Worm (Caenorhabditis elegans) whole organism, early embryonic: ENCODE data around the gene F13B12.1.

Experiments used
- B0310.2 ChIP-seq: sonication (generic microtip); optimal IDR thresholded peaks from 2 replicates; lab custom pipeline; 2016; ENCODE audit warnings: mild to moderate bottlenecking, missing genetic modification characterization, missing compliant biosample characterization
- F13C5.2 ChIP-seq: sonication (generic microtip); optimal IDR thresholded peaks from 2 replicates; lab custom pipeline; 2017; ENCODE audit warnings: mild to moderate bottlenecking, missing genetic modification characterization, inconsistent platforms, missing compliant biosample characterization
- aly-1 ChIP-seq: sonication (generic microtip); optimal IDR thresholded peaks from 2 replicates; lab custom pipeline; 2016; ENCODE audit warnings: missing genetic modification characterization, missing compliant biosample characterization
- ama-1 ChIP-seq: fragments of 150-350 bp; optimal IDR thresholded peaks from 2 replicates; lab custom pipeline; 2014
- ceh-13 ChIP-seq: fragments of 200-800 bp; sonication (Bioruptor generic); optimal IDR thresholded peaks from 2 replicates; lab custom pipeline; 2018; ENCODE audit warnings: mild to moderate bottlenecking, missing genetic modification characterization, missing compliant biosample characterization
- ceh-36 ChIP-seq: sonication (generic microtip); optimal IDR thresholded peaks from 2 replicates; lab custom pipeline; 2016; ENCODE audit warnings: missing genetic modification characterization, inconsistent platforms, missing compliant biosample characterization
- ets-7 ChIP-seq: sonication (generic microtip); optimal IDR thresholded peaks from 2 replicates; lab custom pipeline; 2016; ENCODE audit warnings: missing genotype, missing genetic modification characterization, missing compliant biosample characterization
- flt-1 ChIP-seq: fragments of 200-800 bp; sonication (Bioruptor generic); IDR thresholded peaks from 2 replicates; pipeline ENCODE4 v1.3.6; 2022; ENCODE audit warnings: missing genetic modification characterization, missing compliant biosample characterization
- hmbx-1 ChIP-seq: sonication (generic microtip); optimal IDR thresholded peaks from 2 replicates; lab custom pipeline; 2016; ENCODE audit warnings: mild to moderate bottlenecking, missing genetic modification characterization, missing compliant biosample characterization
- hmg-4 ChIP-seq: fragments of 200-800 bp; sonication (Bioruptor generic); optimal IDR thresholded peaks from 2 replicates; lab custom pipeline; 2018; ENCODE audit warnings: mild to moderate bottlenecking, missing genetic modification characterization, missing compliant biosample characterization
- hnd-1 ChIP-seq: sonication (generic microtip); optimal IDR thresholded peaks from 2 replicates; lab custom pipeline; 2016; ENCODE audit warnings: missing genetic modification characterization, missing compliant biosample characterization
- pes-1 ChIP-seq: fragments of 200-800 bp; sonication (Bioruptor generic); IDR thresholded peaks from 2 replicates; pipeline ENCODE4 v1.3.6; 2022; ENCODE audit warnings: missing genetic modification reagents, missing genetic modification characterization, missing compliant biosample characterization
- scrt-1 ChIP-seq: fragments of 200-800 bp; sonication (Bioruptor generic); IDR thresholded peaks from 2 replicates; pipeline ENCODE4 v1.3.6; 2022; ENCODE audit warnings: missing genetic modification characterization, missing compliant biosample characterization
- sea-1 ChIP-seq: fragments of 200-800 bp; sonication (Bioruptor generic); conservative IDR thresholded peaks from 2 replicates; pipeline ENCODE4 v1.3.6; 2022; ENCODE audit warnings: missing genetic modification characterization, missing compliant biosample characterization
- tbx-11 ChIP-seq: fragments of 200-800 bp; sonication (Bioruptor generic); IDR thresholded peaks from 2 replicates; pipeline ENCODE4 v1.3.6; 2022; ENCODE audit warnings: missing genetic modification characterization, missing compliant biosample characterization
- tbx-37 ChIP-seq: fragments of 200-800 bp; sonication (Bioruptor generic); conservative IDR thresholded peaks from 2 replicates; pipeline ENCODE4 v1.3.6; 2022; ENCODE audit warnings: missing genetic modification reagents, missing genetic modification characterization, missing compliant biosample characterization
- tra-4 ChIP-seq: sonication (generic microtip); optimal IDR thresholded peaks from 2 replicates; lab custom pipeline; 2017; ENCODE audit warnings: missing genetic modification characterization, missing compliant biosample characterization

F13B12.1 gene

ce11 chrIV:10419896-10420295, 4.5 kb downstream of the F13B12.1 start:
- TF ChIP-seq scrt-1 (GFP tag; lab: Robert Waterston, UW) (no peak), hmbx-1 (no peak), ceh-36 (tag; lab: Kevin White, UChicago) (no peak), sea-1 (GFP tag; lab: Robert Waterston, UW) (no peak), hnd-1 (tag; lab: Kevin White, UChicago) (no peak), ceh-13 (no peak), tra-4 (tag; lab: Kevin White, UChicago) (no peak), flt-1 (GFP tag; lab: Robert Waterston, UW) (no peak), F13C5.2 (no peak), B0310.2 (tag; lab: Kevin White, UChicago) (no peak), pes-1 (no peak), aly-1 (tag; lab: Kevin White, UChicago) (no peak), tbx-11 (GFP tag; lab: Robert Waterston, UW) (no peak), ets-7 (tag; lab: Kevin White, UChicago) (no peak), ama-1 (no peak)

- TF ChIP-seq ama-1 (no peak), tbx-11 (GFP tag; lab: Robert Waterston, UW) (no peak)
These were observed 6.7 kb downstream of the F13B12.1 start, which contains the start of gene F13B12.6 for ce11 chrIV:10417781-10418180. Gene F13B12.6, minus strand, starts transcription at chrIV:10417881.

ce11 chrIV:10413828-10414227, 10.6 kb downstream of the F13B12.1 start, which contains the start of gene R10H10.7:
Gene R10H10.7, minus strand, starts transcription at chrIV:10413928.
- TF ChIP-seq flt-1 (GFP tag; lab: Robert Waterston, UW) (no peak), ceh-13 (no peak), tra-4 (tag; lab: Kevin White, UChicago) (no peak), tbx-11 (GFP tag; lab: Robert Waterston, UW) (no peak), scrt-1 (GFP tag; lab: Robert Waterston, UW) (no peak), hmbx-1 (no peak)

- TF ChIP-seq hmbx-1 (no peak), ceh-36 (tag; lab: Kevin White, UChicago) (no peak), aly-1 (tag; lab: Kevin White, UChicago) (no peak), scrt-1 (GFP tag; lab: Robert Waterston, UW) (no peak), B0310.2 (tag; lab: Kevin White, UChicago) (no peak), tbx-11 (GFP tag; lab: Robert Waterston, UW) (no peak), hmg-4 (GFP tag; lab: Kevin White, UChicago) (no peak), tbx-37 (no peak), pes-1 (no peak), F13C5.2 (no peak), hnd-1 (tag; lab: Kevin White, UChicago) (no peak), ceh-13 (no peak), tra-4 (tag; lab: Kevin White, UChicago) (no peak), ets-7 (tag; lab: Kevin White, UChicago) (no peak)
These were observed 15.1 kb downstream of the F13B12.1 start, which contains the start of gene rfk-1 for ce11 chrIV:10409377-10409776. Gene rfk-1, minus strand, starts transcription at chrIV:10409477.

ce11 chrIV:10403193-10404058, 21.0 kb downstream of the F13B12.1 start, which contains the start of gene gpa-7:
Gene gpa-7, plus strand, starts transcription at chrIV:10404008.
- TF ChIP-seq F13C5.2 (peak; percentile 56), sea-1 (GFP tag; lab: Robert Waterston, UW) (no peak), tbx-11 (GFP tag; lab: Robert Waterston, UW) (0 out of 2 replicates have a peak, but pooled peaks have one; percentile 34), pes-1 (no peak), aly-1 (tag; lab: Kevin White, UChicago) (peak; percentile 56)

ce11 chrIV:10398244-10398643, 26.2 kb downstream of the F13B12.1 start:
- no peak for TF ChIP-seq sea-1 (GFP tag; lab: Robert Waterston, UW)
- no peak for TF ChIP-seq tbx-37
- no peak for TF ChIP-seq ceh-13
- TF ChIP-seq ceh-36 (tag; lab: Kevin White, UChicago), result no peak
- no peak for TF ChIP-seq aly-1 (tag; lab: Kevin White, UChicago)
- no peak for TF ChIP-seq pes-1
- TF ChIP-seq hnd-1 (tag; lab: Kevin White, UChicago), result no peak
- no peak for TF ChIP-seq hmbx-1
- no peak for TF ChIP-seq ama-1
- TF ChIP-seq tra-4 (tag; lab: Kevin White, UChicago), result no peak
- TF ChIP-seq tbx-11 (GFP tag; lab: Robert Waterston, UW), result no peak
- no peak for TF ChIP-seq ets-7 (tag; lab: Kevin White, UChicago)

ce11 chrIV:10396827-10397226, 27.6 kb downstream of the F13B12.1 start:
- no peak for TF ChIP-seq ama-1
- no peak for TF ChIP-seq ceh-13
- no peak for TF ChIP-seq hmbx-1
- TF ChIP-seq flt-1 (GFP tag; lab: Robert Waterston, UW), result no peak
- TF ChIP-seq hnd-1 (tag; lab: Kevin White, UChicago), result no peak
- TF ChIP-seq scrt-1 (GFP tag; lab: Robert Waterston, UW), result no peak
- no peak for TF ChIP-seq B0310.2 (tag; lab: Kevin White, UChicago)
- TF ChIP-seq F13C5.2, result no peak
- TF ChIP-seq ets-7 (tag; lab: Kevin White, UChicago), result no peak
- no peak for TF ChIP-seq tbx-37
- TF ChIP-seq pes-1, result no peak
- no peak for TF ChIP-seq ceh-36 (tag; lab: Kevin White, UChicago)
- no peak for TF ChIP-seq tbx-11 (GFP tag; lab: Robert Waterston, UW)

- TF ChIP-seq ets-7 (tag; lab: Kevin White, UChicago), result no peak
- TF ChIP-seq F13C5.2, result no peak
- TF ChIP-seq ama-1, result no peak
- TF ChIP-seq ceh-13, result no peak
- TF ChIP-seq ceh-36 (tag; lab: Kevin White, UChicago), result no peak
- no peak for TF ChIP-seq scrt-1 (GFP tag; lab: Robert Waterston, UW)
- TF ChIP-seq tra-4 (tag; lab: Kevin White, UChicago), result no peak
- TF ChIP-seq hnd-1 (tag; lab: Kevin White, UChicago), result no peak
- TF ChIP-seq pes-1, result no peak
- no peak for TF ChIP-seq flt-1 (GFP tag; lab: Robert Waterston, UW)
- no peak for TF ChIP-seq tbx-37
- TF ChIP-seq hmbx-1, result no peak
- no peak for TF ChIP-seq tbx-11 (GFP tag; lab: Robert Waterston, UW)
- no peak for TF ChIP-seq aly-1 (tag; lab: Kevin White, UChicago)
- TF ChIP-seq B0310.2 (tag; lab: Kevin White, UChicago), result no peak
- TF ChIP-seq sea-1 (GFP tag; lab: Robert Waterston, UW), result no peak
- no peak for TF ChIP-seq hmg-4 (GFP tag; lab: Kevin White, UChicago)
These were observed 29.6 kb downstream of the F13B12.1 start, which contains the start of gene R10H10.4 for ce11 chrIV:10394858-10395257. Gene R10H10.4, minus strand, starts transcription at chrIV:10394958.
